Fruit fly (Drosophila melanogaster) whole organism, pupa: ENCODE results near the gene ppk31.

ENCODE experiments used
- CG12605 ChIP-seq: fragments of 200-800 bp; sonication (Bioruptor generic); IDR thresholded peaks from 2 replicates; pipeline ENCODE4 v1.3.6; 2022; ENCODE audit warnings: missing biosample characterization, missing genetic modification characterization
- CG15710 ChIP-seq: fragments of 200-800 bp; sonication (Bioruptor generic); optimal IDR thresholded peaks from 2 replicates; lab custom pipeline; 2018; ENCODE audit warnings: missing biosample characterization, mild to moderate bottlenecking, missing genetic modification characterization, moderate library complexity
- CG17806 ChIP-seq: fragments of 200-800 bp; sonication (Bioruptor generic); optimal IDR thresholded peaks from 2 replicates; lab custom pipeline; 2018; ENCODE audit warnings: missing biosample characterization, mild to moderate bottlenecking, missing genetic modification characterization, moderate library complexity
- CG32121 ChIP-seq: fragments of 200-800 bp; sonication (Bioruptor generic); IDR thresholded peaks from 2 replicates; pipeline ENCODE4 v1.3.6; 2022; ENCODE audit warnings: missing biosample characterization, missing genetic modification characterization
- CG8301 ChIP-seq: fragments of 200-800 bp; sonication (Bioruptor generic); optimal IDR thresholded peaks from 2 replicates; lab custom pipeline; 2018; ENCODE audit warnings: missing biosample characterization, mild to moderate bottlenecking, missing genetic modification characterization
- D1 ChIP-seq: fragments of 200-800 bp; sonication (Bioruptor generic); optimal IDR thresholded peaks from 2 replicates; lab custom pipeline; 2018; ENCODE audit warnings: missing biosample characterization, mild to moderate bottlenecking, missing genetic modification characterization, moderate library complexity
- fd96Ca ChIP-seq: fragments of 200-800 bp; sonication (Bioruptor generic); IDR thresholded peaks from 3 replicates; pipeline ENCODE4 v1.3.6; 2022; ENCODE audit warnings: missing biosample characterization, missing genetic modification characterization
- gl ChIP-seq: fragments of 200-800 bp; sonication (Bioruptor generic); optimal IDR thresholded peaks from 2 replicates; lab custom pipeline; 2018; ENCODE audit warnings: missing biosample characterization, mild to moderate bottlenecking, missing genetic modification characterization

dm6 chr3R:27212979-27213580, 50.2 kb downstream of the ppk31 start:
- no peak for TF ChIP-seq CG15710 (tag; lab: Kevin White, UChicago)
- TF ChIP-seq D1 (tag; lab: Kevin White, UChicago), result no peak
- TF ChIP-seq CG17806 (tag; lab: Kevin White, UChicago), result no peak
- 0 out of 3 replicates have a peak, but pooled peaks have one; percentile 18 for TF ChIP-seq fd96Ca
- TF ChIP-seq CG32121 (GFP tag; lab: Robert Waterston, UW), result no peak
- TF ChIP-seq CG12605 (GFP tag; lab: Robert Waterston, UW), result no peak
- no peak for TF ChIP-seq CG8301
- no peak for TF ChIP-seq gl
